Worm (Caenorhabditis elegans): ENCODE data around the gene unc-82.

ce11 chrIV:7404934-7405632, 19.2 kb upstream of the unc-82 start, which contains the start of the genes C48A7.16 and egl-19:
- TF ChIP-seq lir-3 (tag; optimal IDR thresholded peaks at IDR 0.05): no peak
- TF ChIP-seq tag-97 (GFP tag; IDR thresholded peaks at IDR 0.05): no peak
- no peak for TF ChIP-seq nhr-11 (tag; optimal IDR thresholded peaks at IDR 0.05)
- no peak for TF ChIP-seq zag-1 (tag; optimal IDR thresholded peaks at IDR 0.05)
- TF ChIP-seq Y5F2A.4 (GFP tag; optimal IDR thresholded peaks at IDR 0.05): no peak
- TF ChIP-seq lin-13 (GFP tag; optimal IDR thresholded peaks at IDR 0.05): no peak
